Fruit fly (Drosophila melanogaster) whole organism, embryonic: ENCODE measurements around the gene pHCl-1.

Source experiments
- Ada2b ChIP-seq: fragments of 200-800 bp; sonication (Bioruptor generic); IDR thresholded peaks from 2 replicates; pipeline ENCODE4 v1.3.6; 2022; ENCODE audit warnings: missing biosample characterization, missing genetic modification characterization
- Awh ChIP-seq: fragments of 200-800 bp; sonication (Bioruptor generic); IDR thresholded peaks from 2 replicates; pipeline ENCODE4, ENCODE4 v1.3.6; 2022; ENCODE audit warnings: missing biosample characterization, missing genetic modification characterization
- CG10366 ChIP-seq: fragments of 200-800 bp; sonication (Bioruptor generic); IDR thresholded peaks from 2 replicates; pipeline ENCODE4 v1.3.6; 2022; ENCODE audit warnings: missing biosample characterization, missing genetic modification characterization
- CG12236 ChIP-seq: fragments of 200-800 bp; sonication (Bioruptor generic); optimal IDR thresholded peaks from 2 replicates; lab custom pipeline; 2016; ENCODE audit warnings: missing biosample characterization, missing genetic modification characterization
- CG14710 ChIP-seq: fragments of 200-800 bp; sonication (Bioruptor generic); optimal IDR thresholded peaks from 3 replicates; lab custom pipeline; 2019; ENCODE audit warnings: missing biosample characterization, mild to moderate bottlenecking, missing genetic modification characterization, moderate library complexity
- CG17328 ChIP-seq: fragments of 200-800 bp; sonication (Bioruptor generic); IDR thresholded peaks from 2 replicates; pipeline ENCODE4 v1.3.6; 2022; ENCODE audit warnings: missing biosample characterization, missing genetic modification characterization
- CG18599 ChIP-seq: fragments of 200-800 bp; sonication (Bioruptor generic); optimal IDR thresholded peaks from 3 replicates; lab custom pipeline; 2017; ENCODE audit warnings: missing biosample characterization, missing genetic modification characterization, mild to moderate bottlenecking, moderate library complexity, missing genetic modification reagents
- CG2120 ChIP-seq: fragments of 200-800 bp; sonication (Bioruptor generic); optimal IDR thresholded peaks from 3 replicates; lab custom pipeline; 2016; ENCODE audit warnings: missing biosample characterization, missing genetic modification characterization
- CG2712 ChIP-seq: fragments of 200-800 bp; optimal IDR thresholded peaks from 3 replicates; lab custom pipeline; 2019; ENCODE audit warnings: missing biosample characterization, mild to moderate bottlenecking, missing genetic modification characterization, moderate library complexity
- CG31224 ChIP-seq: fragments of 200-800 bp; sonication (Bioruptor generic); IDR thresholded peaks from 2 replicates; pipeline ENCODE4 v1.3.6; 2022; ENCODE audit warnings: missing biosample characterization, missing genetic modification characterization
- CG32767 ChIP-seq: fragments of 200-800 bp; sonication (Bioruptor generic); IDR thresholded peaks from 2 replicates; pipeline ENCODE4 v1.3.6; 2022; ENCODE audit warnings: missing biosample characterization, missing genetic modification characterization
- CG4707 ChIP-seq: fragments of 200-800 bp; sonication (Bioruptor generic); optimal IDR thresholded peaks from 2 replicates; lab custom pipeline; 2018; ENCODE audit warnings: missing biosample characterization, mild to moderate bottlenecking, missing genetic modification characterization, moderate library complexity
- CG6683 ChIP-seq: fragments of 200-800 bp; sonication (Bioruptor generic); optimal IDR thresholded peaks from 2 replicates; lab custom pipeline; 2017; ENCODE audit warnings: missing biosample characterization, mild to moderate bottlenecking, missing genetic modification characterization, missing genetic modification reagents
- CG8388 ChIP-seq: fragments of 200-800 bp; sonication (Bioruptor generic); optimal IDR thresholded peaks from 2 replicates; lab custom pipeline; 2019; ENCODE audit warnings: missing biosample characterization, mild to moderate bottlenecking, missing genetic modification characterization, moderate library complexity
- CG8944 ChIP-seq: fragments of 200-800 bp; sonication (Bioruptor generic); optimal IDR thresholded peaks from 3 replicates; lab custom pipeline; 2016; ENCODE audit warnings: missing biosample characterization, missing genetic modification characterization
- CG9215 ChIP-seq: fragments of 200-800 bp; sonication (Bioruptor generic); IDR thresholded peaks from 2 replicates; pipeline ENCODE4 v1.3.6; 2022; ENCODE audit warnings: missing biosample characterization, missing genetic modification characterization
- CG9609 ChIP-seq: fragments of 200-800 bp; sonication (Bioruptor generic); optimal IDR thresholded peaks from 3 replicates; lab custom pipeline; 2016; ENCODE audit warnings: missing biosample characterization, missing genetic modification characterization
- CG9817 ChIP-seq: fragments of 200-800 bp; sonication (Bioruptor generic); optimal IDR thresholded peaks from 2 replicates; lab custom pipeline; 2018; ENCODE audit warnings: missing biosample characterization, mild to moderate bottlenecking, missing genetic modification characterization, moderate library complexity
- Dek ChIP-seq: fragments of 200-800 bp; sonication (Bioruptor generic); optimal IDR thresholded peaks from 3 replicates; lab custom pipeline; 2019; ENCODE audit warnings: missing biosample characterization, mild to moderate bottlenecking, missing genetic modification characterization, moderate library complexity
- Drgx ChIP-seq: fragments of 200-800 bp; sonication (Bioruptor generic); IDR thresholded peaks from 2 replicates; pipeline ENCODE4 v1.3.6; 2022; ENCODE audit warnings: missing biosample characterization, missing genetic modification characterization
- Fer1 ChIP-seq: fragments of 200-800 bp; sonication (Bioruptor generic); optimal IDR thresholded peaks from 2 replicates; lab custom pipeline; 2017; ENCODE audit warnings: missing biosample characterization, mild to moderate bottlenecking, missing genetic modification characterization
- Hr3 ChIP-seq: fragments of 200-800 bp; sonication (Bioruptor generic); optimal IDR thresholded peaks from 3 replicates; lab custom pipeline; 2016; ENCODE audit warnings: missing biosample characterization, missing genetic modification characterization
- Hr78 ChIP-seq, 2 experiments: fragments of 200-800 bp in 1 of 2; fragments of >200 bp in 1 of 2; sonication (Bioruptor generic) in 1 of 2; optimal IDR thresholded peaks; 2 replicates each; lab custom pipeline; 2017 to 2019; ENCODE audit warnings: missing biosample characterization in 2 of 2, missing genetic modification characterization in 2 of 2, mild to moderate bottlenecking in 1 of 2, moderate library complexity in 1 of 2
- Nf-YC ChIP-seq: fragments of 200-800 bp; optimal IDR thresholded peaks from 3 replicates; lab custom pipeline; 2019; ENCODE audit warnings: missing biosample characterization, mild to moderate bottlenecking, missing genetic modification characterization, moderate library complexity
- Ssrp ChIP-seq: fragments of 200-800 bp; sonication (Bioruptor generic); optimal IDR thresholded peaks from 2 replicates; lab custom pipeline; 2018; ENCODE audit warnings: missing biosample characterization, mild to moderate bottlenecking, missing genetic modification characterization, moderate library complexity
- Stat92E ChIP-seq, 3 experiments: fragments of >200 bp in 2 of 3; fragments of 200-800 bp in 1 of 3; sonication (Bioruptor generic) in 1 of 3; optimal IDR thresholded peaks; 2 replicates each; lab custom pipeline; 2017 to 2019; ENCODE audit warnings: missing biosample characterization in 3 of 3, missing genetic modification characterization in 3 of 3, mild to moderate bottlenecking in 1 of 3, moderate library complexity in 1 of 3
- Trl ChIP-seq, 3 experiments: fragments of >200 bp in 2 of 3; fragments of 200-800 bp in 1 of 3; sonication (Bioruptor generic) in 1 of 3; optimal IDR thresholded peaks; 2 replicates in 1 of 3; 3 replicates in 2 of 3; lab custom pipeline; 2016 to 2017; ENCODE audit warnings: missing biosample characterization in 1 of 3, missing genetic modification characterization in 1 of 3
- Usf ChIP-seq: fragments of 200-800 bp; sonication (Bioruptor generic); optimal IDR thresholded peaks from 2 replicates; lab custom pipeline; 2017; ENCODE audit warnings: missing genotype, missing biosample characterization, missing genetic modification characterization
- al ChIP-seq: fragments of 200-800 bp; sonication (Bioruptor generic); IDR thresholded peaks from 2 replicates; pipeline ENCODE4 v1.3.6; 2022; ENCODE audit warnings: missing biosample characterization, missing genetic modification characterization
- amos ChIP-seq: fragments of 200-800 bp; sonication (Bioruptor generic); IDR thresholded peaks from 2 replicates; pipeline ENCODE4 v1.3.6; 2022; ENCODE audit warnings: missing biosample characterization, missing genetic modification characterization; ENCODE audit not compliant: partially characterized antibody
- cas ChIP-seq: fragments of 200-800 bp; sonication (Bioruptor generic); IDR thresholded peaks from 2 replicates; pipeline ENCODE4 v1.3.6; 2022; ENCODE audit warnings: missing biosample characterization, missing genetic modification characterization
- crol ChIP-seq: fragments of 200-800 bp; sonication (Bioruptor generic); IDR thresholded peaks from 2 replicates; pipeline ENCODE4 v1.3.6; 2022; ENCODE audit warnings: missing biosample characterization, missing genetic modification characterization
- disco-r ChIP-seq: fragments of 200-800 bp; sonication (Bioruptor generic); optimal IDR thresholded peaks from 2 replicates; lab custom pipeline; 2016; ENCODE audit warnings: missing biosample characterization, missing genetic modification characterization
- gcm ChIP-seq: fragments of 200-800 bp; sonication (Bioruptor generic); optimal IDR thresholded peaks from 2 replicates; lab custom pipeline; 2019; ENCODE audit warnings: missing biosample characterization, mild to moderate bottlenecking, missing genetic modification characterization, moderate library complexity
- hbn ChIP-seq: fragments of 200-800 bp; sonication (Bioruptor generic); IDR thresholded peaks from 2 replicates; pipeline ENCODE4 v1.3.6; 2022; ENCODE audit warnings: missing biosample characterization, missing genetic modification characterization; ENCODE audit not compliant: partially characterized antibody
- insv ChIP-seq, 2 experiments: fragments of 200-800 bp; sonication (Bioruptor generic); optimal IDR thresholded peaks; 3 replicates each; lab custom pipeline; 2016 to 2018; ENCODE audit warnings: missing biosample characterization in 2 of 2, missing genetic modification characterization in 2 of 2
- ken ChIP-seq: fragments of 200-800 bp; sonication (Bioruptor generic); IDR thresholded peaks from 3 replicates; pipeline ENCODE4 v1.3.6; 2022; ENCODE audit warnings: missing biosample characterization, missing genetic modification characterization
- klu ChIP-seq: fragments of 200-800 bp; sonication (Bioruptor generic); IDR thresholded peaks from 2 replicates; pipeline ENCODE4 v1.3.6; 2022; ENCODE audit warnings: missing biosample characterization, missing genetic modification characterization
- kni ChIP-seq: fragments of 200-800 bp; sonication (Bioruptor generic); optimal IDR thresholded peaks from 3 replicates; lab custom pipeline; 2017; ENCODE audit warnings: mild to moderate bottlenecking, missing biosample characterization, missing genetic modification reagents, missing genetic modification characterization
- lbe ChIP-seq: fragments of 200-800 bp; sonication (Bioruptor generic); optimal IDR thresholded peaks from 2 replicates; lab custom pipeline; 2016; ENCODE audit warnings: missing biosample characterization, mild to moderate bottlenecking, missing genetic modification characterization
- maf-S ChIP-seq: fragments of 200-800 bp; sonication (Bioruptor generic); optimal IDR thresholded peaks from 2 replicates; lab custom pipeline; 2016; ENCODE audit warnings: missing biosample characterization, missing genetic modification characterization
- mam ChIP-seq: fragments of 200-800 bp; sonication (Bioruptor generic); optimal IDR thresholded peaks from 3 replicates; lab custom pipeline; 2016; ENCODE audit warnings: missing biosample characterization, missing genetic modification characterization
- nerfin-2 ChIP-seq: fragments of 200-800 bp; sonication (Bioruptor generic); IDR thresholded peaks from 2 replicates; pipeline ENCODE4 v1.3.6; 2022; ENCODE audit warnings: missing biosample characterization, missing genetic modification characterization; ENCODE audit not compliant: partially characterized antibody
- onecut ChIP-seq: fragments of 200-800 bp; sonication (Bioruptor generic); IDR thresholded peaks from 2 replicates; pipeline ENCODE4 v1.3.6; 2022; ENCODE audit warnings: missing biosample characterization, missing genetic modification characterization
- peb ChIP-seq: fragments of 200-800 bp; sonication (Bioruptor generic); IDR thresholded peaks from 2 replicates; pipeline ENCODE4 v1.3.6; 2022; ENCODE audit warnings: missing biosample characterization, missing genetic modification characterization
- repo ChIP-seq: fragments of 200-800 bp; sonication (Bioruptor generic); optimal IDR thresholded peaks from 2 replicates; lab custom pipeline; 2016; ENCODE audit warnings: missing biosample characterization, missing genetic modification characterization
- slbo ChIP-seq: fragments of 200-800 bp; sonication (Bioruptor generic); IDR thresholded peaks from 2 replicates; pipeline ENCODE4 v1.3.6; 2022; ENCODE audit warnings: missing biosample characterization, missing genetic modification characterization
- wdn ChIP-seq: fragments of 200-800 bp; sonication (Bioruptor generic); IDR thresholded peaks from 2 replicates; pipeline ENCODE4 v1.3.6; 2022; ENCODE audit warnings: missing biosample characterization, missing genetic modification characterization
- zen2 ChIP-seq: fragments of 200-800 bp; sonication (Bioruptor generic); IDR thresholded peaks from 3 replicates; pipeline ENCODE4 v1.3.6; 2022; ENCODE audit warnings: missing biosample characterization, missing genetic modification characterization; ENCODE audit not compliant: partially characterized antibody
- zfh2 ChIP-seq: fragments of 200-800 bp; sonication (Bioruptor generic); optimal IDR thresholded peaks from 2 replicates; lab custom pipeline; 2016; ENCODE audit warnings: missing biosample characterization, missing genetic modification characterization

pHCl-1 gene

DNA sequence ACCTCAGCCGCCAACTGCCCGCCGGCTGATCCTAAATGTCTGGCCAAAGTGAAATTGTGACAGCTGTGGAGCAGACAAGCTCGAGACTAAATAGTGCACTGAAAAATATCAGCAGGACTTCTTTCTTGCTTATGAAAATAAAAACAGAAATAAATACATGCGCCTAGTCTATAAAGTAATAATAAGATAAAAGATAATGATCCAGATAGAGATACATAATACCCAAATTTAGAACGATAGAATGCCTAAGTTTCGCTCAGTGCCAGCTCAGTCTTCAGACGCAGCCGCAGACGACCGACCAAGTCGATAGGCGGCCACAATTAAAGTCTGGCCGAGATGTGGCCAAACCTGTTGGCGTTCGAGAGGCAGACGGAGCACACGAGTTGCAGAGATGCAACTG is 42.0 kb upstream of the pHCl-1 start (continued):
- TF ChIP-seq al (GFP tag; lab: Robert Waterston, UW) (0 out of 2 replicates have a peak, but pooled peaks have one; percentile 19), ken (GFP tag; lab: Robert Waterston, UW) (peak; percentile 64; the same call in 1 of the 3 replicates), CG4707 (peak; percentile 44), Usf (GFP tag; lab: Kevin White, UChicago) (no peak), kni (GFP tag; lab: Kevin White, UChicago) (no peak), Nf-YC (peak; percentile 5), CG18599 (GFP tag; lab: Kevin White, UChicago) (peak; percentile 37), CG8944 (GFP tag; lab: Kevin White, UChicago) (peak; percentile 39), Hr78 (GFP tag; optimal IDR thresholded peaks at IDR 0.05; lab: Kevin White, UChicago) (no peak), Drgx (GFP tag; lab: Robert Waterston, UW) (peak; percentile 91), cas (GFP tag; lab: Robert Waterston, UW) (no peak), repo (GFP tag; lab: Kevin White, UChicago) (no peak), CG8388 (GFP tag; lab: Kevin White, UChicago) (peak; percentile 62), Hr3 (GFP tag; lab: Kevin White, UChicago) (peak; percentile 63), CG9215 (GFP tag; lab: Robert Waterston, UW) (no peak), CG12236 (GFP tag; lab: Kevin White, UChicago) (peak; percentile 11), CG14710 (tag; lab: Kevin White, UChicago) (no peak), onecut (GFP tag; lab: Robert Waterston, UW) (peak; percentile 36; the same call in 1 of the 2 replicates), Trl (optimal IDR thresholded peaks at IDR 0.05; lab: Kevin White, UChicago) (no peak), Trl (GFP tag; optimal IDR thresholded peaks at IDR 0.05; lab: Kevin White, UChicago) (no peak), Awh (GFP tag; lab: Robert Waterston, UW) (peak; percentile 66; the same call in 1 of the 2 replicates), hbn (GFP tag; lab: Robert Waterston, UW) (no peak), Ssrp (tag; lab: Kevin White, UChicago) (no peak), Stat92E (GFP tag; optimal IDR thresholded peaks at IDR 0.05; lab: Kevin White, UChicago) (no peak), Dek (no peak), mam (GFP tag; lab: Kevin White, UChicago) (peak; percentile 14), maf-S (no peak), CG31224 (GFP tag; lab: Robert Waterston, UW) (no peak; the same call in 1 of the 2 replicates), zfh2 (GFP tag; lab: Kevin White, UChicago) (no peak), klu (GFP tag; lab: Robert Waterston, UW) (0 out of 2 replicates have a peak, but pooled peaks have one; percentile 15), CG9817 (tag; lab: Kevin White, UChicago) (peak; percentile 43), CG2712 (tag; lab: Kevin White, UChicago) (peak; percentile 79), CG10366 (peak; percentile 65), Ada2b (GFP tag; lab: Robert Waterston, UW) (peak; percentile 56), crol (GFP tag; lab: Robert Waterston, UW) (no peak), CG2120 (GFP tag; lab: Kevin White, UChicago) (peak; percentile 15), CG17328 (peak; percentile 80), CG32767 (GFP tag; lab: Robert Waterston, UW) (peak; percentile 38; the same call in 1 of the 2 replicates), disco-r (GFP tag; lab: Kevin White, UChicago) (no peak), CG6683 (GFP tag; lab: Kevin White, UChicago) (no peak), lbe (GFP tag; lab: Kevin White, UChicago) (peak; percentile 69), nerfin-2 (GFP tag; lab: Robert Waterston, UW) (no peak), Fer1 (GFP tag; lab: Kevin White, UChicago) (peak; percentile 31), slbo (GFP tag; lab: Robert Waterston, UW) (peak; percentile 70), zen2 (no peak), gcm (GFP tag; lab: Kevin White, UChicago) (peak; percentile 49), wdn (GFP tag; lab: Robert Waterston, UW) (no peak), peb (GFP tag; lab: Robert Waterston, UW) (peak; percentile 39; the same call in 1 of the 2 replicates), CG9609 (GFP tag; lab: Kevin White, UChicago) (peak; percentile 25), amos (no peak), insv (GFP tag; optimal IDR thresholded peaks at IDR 0.05; lab: Kevin White, UChicago) (no peak)
